Fruit fly (Drosophila melanogaster): ENCODE results near the gene Vap33.

Gene Vap33

DNA sequence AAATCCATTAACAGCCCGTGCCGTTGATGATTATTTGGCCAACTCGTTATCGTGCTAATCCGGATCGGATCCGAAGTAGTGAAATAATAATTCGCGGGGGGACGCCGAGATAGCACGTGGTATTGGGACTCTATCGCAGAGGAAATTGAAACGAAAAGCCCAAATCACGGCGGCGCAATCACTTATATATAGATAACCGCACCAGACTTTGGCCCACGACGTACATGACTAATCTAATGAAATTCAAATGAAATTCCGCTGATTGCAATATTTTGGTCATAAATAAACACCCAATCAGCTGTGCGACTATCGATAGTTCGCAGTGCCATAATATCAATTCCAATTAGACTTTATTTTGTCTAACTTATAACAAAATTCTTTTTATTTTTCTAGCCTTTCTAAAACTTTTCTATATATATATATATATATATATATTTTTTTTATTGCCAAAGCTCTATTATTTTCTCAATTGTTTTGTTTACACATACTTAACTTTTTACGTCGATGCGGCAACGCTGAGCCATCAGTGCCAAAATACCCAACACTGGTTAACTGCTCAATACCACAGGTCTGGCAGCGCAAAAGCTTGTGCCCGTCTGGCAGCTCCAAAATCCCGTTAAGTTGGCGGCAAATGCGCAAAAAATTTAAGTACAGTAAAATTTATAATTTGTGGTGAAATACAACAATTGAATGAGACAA lies 19.7 kb downstream of the Vap33 start, which contains the start of gene CG6428 (continued):
- TF ChIP-seq pfk (GFP tag; optimal IDR thresholded peaks at IDR 0.05) = no peak
- TF ChIP-seq CG11085 (GFP tag; IDR thresholded peaks at IDR 0.05) = no peak
- TF ChIP-seq dpn (GFP tag; optimal IDR thresholded peaks at IDR 0.05) = peak; percentile 17 to 29
- 0 out of 3 replicates have a peak, but pooled peaks have one; percentile 38 for TF ChIP-seq CG17361 (GFP tag; IDR thresholded peaks at IDR 0.05)
- TF ChIP-seq emc (GFP tag; optimal IDR thresholded peaks at IDR 0.05) = no peak
- TF ChIP-seq Nf-YA (GFP tag; IDR thresholded peaks at IDR 0.05) = no peak
- no peak for TF ChIP-seq CG3065 (GFP tag; optimal IDR thresholded peaks at IDR 0.05)
- no peak for TF ChIP-seq eve (GFP tag; optimal IDR thresholded peaks at IDR 0.05)
- peak; percentile 3 for TF ChIP-seq Hey (tag; optimal IDR thresholded peaks at IDR 0.05)
- TF ChIP-seq CG12299 (tag; optimal IDR thresholded peaks at IDR 0.05) = peak; percentile 48
- TF ChIP-seq Nf-YC (tag; optimal IDR thresholded peaks at IDR 0.05) = peak; percentile 79
- no peak for TF ChIP-seq al (GFP tag; IDR thresholded peaks at IDR 0.05)
- peak; percentile 50 for TF ChIP-seq Ptx1 (GFP tag; IDR thresholded peaks at IDR 0.05)
- TF ChIP-seq Sry-β (GFP tag; optimal IDR thresholded peaks at IDR 0.05) = no peak
- no peak for TF ChIP-seq CG17328 (GFP tag; IDR thresholded peaks at IDR 0.05)
- TF ChIP-seq CG12104 (GFP tag; optimal IDR thresholded peaks at IDR 0.05) = no peak
- TF ChIP-seq chn (GFP tag; optimal IDR thresholded peaks at IDR 0.05) = peak; percentile 26
- TF ChIP-seq CG10366 (GFP tag; IDR thresholded peaks at IDR 0.05) = no peak; the same call in 1 of the 2 replicates
- TF ChIP-seq Sox102F (GFP tag; optimal IDR thresholded peaks at IDR 0.05) = no peak
- peak; percentile 13 for TF ChIP-seq CG15696 (tag; optimal IDR thresholded peaks at IDR 0.05)
- peak in 1 of 2 experiments; percentile 85 for TF ChIP-seq crp (GFP tag; optimal IDR thresholded peaks at IDR 0.05)
- no peak for TF ChIP-seq CG18476 (GFP tag; optimal IDR thresholded peaks at IDR 0.05)
- peak; percentile 51; the same call in 1 of the 2 replicates for TF ChIP-seq tna (GFP tag; IDR thresholded peaks at IDR 0.05; ENCODE audit: partially characterized antibody)
- no peak for TF ChIP-seq CG9876 (GFP tag; optimal IDR thresholded peaks at IDR 0.05)
- TF ChIP-seq Hr51 (GFP tag; optimal IDR thresholded peaks at IDR 0.05) = peak in 1 of 2 experiments; percentile 15
- TF ChIP-seq pita (GFP tag; optimal IDR thresholded peaks at IDR 0.05) = no peak
- no peak for TF ChIP-seq HmgD (GFP tag; optimal IDR thresholded peaks at IDR 0.05)
- TF ChIP-seq CG6791 (GFP tag; IDR thresholded peaks at IDR 0.05; ENCODE audit: partially characterized antibody) = peak; percentile 50; the same call in 2 of the 3 replicates
- no peak for TF ChIP-seq TFAM (GFP tag; optimal IDR thresholded peaks at IDR 0.05)
- no peak for TF ChIP-seq peb (GFP tag; IDR thresholded peaks at IDR 0.05)
- TF ChIP-seq MESR4 (GFP tag; optimal IDR thresholded peaks at IDR 0.05) = peak; percentile 19
- TF ChIP-seq Six4 (GFP tag; optimal IDR thresholded peaks at IDR 0.05) = no peak
- no peak for TF ChIP-seq Jarid2 (GFP tag; optimal IDR thresholded peaks at IDR 0.05)
- TF ChIP-seq aop (GFP tag; IDR thresholded peaks at IDR 0.05) = no peak
- TF ChIP-seq CG2889 (GFP tag; IDR thresholded peaks at IDR 0.05) = no peak
- TF ChIP-seq CG9609 (GFP tag; optimal IDR thresholded peaks at IDR 0.05) = peak; percentile 19
- peak; percentile 33 for TF ChIP-seq Chrac-16 (GFP tag; optimal IDR thresholded peaks at IDR 0.05)
- TF ChIP-seq CG14860 (GFP tag; IDR thresholded peaks at IDR 0.05; ENCODE audit: partially characterized antibody) = no peak
- no peak for TF ChIP-seq zen (tag; optimal IDR thresholded peaks at IDR 0.05)
- TF ChIP-seq CG30431 (GFP tag; optimal IDR thresholded peaks at IDR 0.05) = no peak
- TF ChIP-seq trh (GFP tag; optimal IDR thresholded peaks at IDR 0.05) = no peak
- no peak for TF ChIP-seq CG8765 (GFP tag; IDR thresholded peaks at IDR 0.05)
- no peak for TF ChIP-seq Spps (tag; optimal IDR thresholded peaks at IDR 0.05)
- TF ChIP-seq Trl (optimal IDR thresholded peaks at IDR 0.05) = no peak
- peak; percentile 33 for TF ChIP-seq Trl (GFP tag; optimal IDR thresholded peaks at IDR 0.05)
- no peak for TF ChIP-seq gsb-n (tag; optimal IDR thresholded peaks at IDR 0.05)
- no peak for TF ChIP-seq en (GFP tag; optimal IDR thresholded peaks at IDR 0.05)
- TF ChIP-seq vfl (GFP tag; optimal IDR thresholded peaks at IDR 0.05) = no peak
- peak; percentile 11 for TF ChIP-seq CG17186 (GFP tag; optimal IDR thresholded peaks at IDR 0.05)
- no peak for TF ChIP-seq CG8359 (GFP tag; optimal IDR thresholded peaks at IDR 0.05; ENCODE audit: borderline replicate concordance)

All from whole organism, embryonic.